Fruit fly (Drosophila melanogaster) whole organism, prepupa: ENCODE data around the gene CG10353.

Experiments
- Blimp-1 ChIP-seq: fragments of 200-800 bp; sonication (Bioruptor generic); optimal IDR thresholded peaks from 3 replicates; lab custom pipeline; 2017; ENCODE audit warnings: missing biosample characterization, missing genetic modification characterization, mild to moderate bottlenecking, moderate library complexity, missing genetic modification reagents
- CG10631 ChIP-seq: fragments of 200-800 bp; sonication (Bioruptor generic); optimal IDR thresholded peaks from 2 replicates; lab custom pipeline; 2016; ENCODE audit warnings: missing biosample characterization, missing genetic modification characterization
- CG10669 ChIP-seq: fragments of 200-800 bp; sonication (Bioruptor generic); optimal IDR thresholded peaks from 3 replicates; lab custom pipeline; 2018; ENCODE audit warnings: missing biosample characterization, mild to moderate bottlenecking, missing genetic modification characterization, moderate library complexity
- CG11294 ChIP-seq: fragments of 200-800 bp; sonication (Bioruptor generic); IDR thresholded peaks from 2 replicates; pipeline ENCODE4 v1.3.6; 2022; ENCODE audit warnings: missing biosample characterization, missing genetic modification characterization
- CG11762 ChIP-seq: fragments of 200-800 bp; sonication (Bioruptor generic); optimal IDR thresholded peaks from 3 replicates; lab custom pipeline; 2016; ENCODE audit warnings: missing biosample characterization, missing genetic modification characterization; ENCODE audit not compliant: insufficient read depth
- CG11902 ChIP-seq: fragments of 200-800 bp; sonication (Bioruptor generic); optimal IDR thresholded peaks from 3 replicates; lab custom pipeline; 2016; ENCODE audit warnings: missing biosample characterization, missing genetic modification characterization
- CG15336 ChIP-seq: fragments of 200-800 bp; sonication (Bioruptor generic); IDR thresholded peaks from 2 replicates; pipeline ENCODE4 v1.3.6; 2022; ENCODE audit warnings: missing biosample characterization, missing genetic modification characterization
- CG1621 ChIP-seq: fragments of 200-800 bp; sonication (Bioruptor generic); optimal IDR thresholded peaks from 3 replicates; lab custom pipeline; 2018; ENCODE audit warnings: missing biosample characterization, mild to moderate bottlenecking, missing genetic modification characterization
- CG16779 ChIP-seq: fragments of 200-800 bp; sonication (Bioruptor generic); optimal IDR thresholded peaks from 3 replicates; lab custom pipeline; 2017; ENCODE audit warnings: missing biosample characterization, mild to moderate bottlenecking, missing genetic modification characterization
- CG3032 ChIP-seq: fragments of 200-800 bp; optimal IDR thresholded peaks from 2 replicates; lab custom pipeline; 2019; ENCODE audit warnings: missing biosample characterization, mild to moderate bottlenecking, missing genetic modification characterization, moderate library complexity
- CG31627 ChIP-seq: fragments of 200-800 bp; sonication (Bioruptor generic); optimal IDR thresholded peaks from 3 replicates; lab custom pipeline; 2016; ENCODE audit warnings: missing biosample characterization, missing genetic modification characterization
- CG32006 ChIP-seq: fragments of 200-800 bp; sonication (Bioruptor generic); optimal IDR thresholded peaks from 3 replicates; lab custom pipeline; 2017; ENCODE audit warnings: missing biosample characterization, mild to moderate bottlenecking, missing genetic modification characterization
- CG3919 ChIP-seq: fragments of 200-800 bp; sonication (Bioruptor generic); optimal IDR thresholded peaks from 3 replicates; lab custom pipeline; 2016; ENCODE audit warnings: missing biosample characterization, missing genetic modification characterization
- CG6163 ChIP-seq: fragments of 200-800 bp; sonication (Bioruptor generic); IDR thresholded peaks from 3 replicates; pipeline ENCODE4 v1.3.6; 2022; ENCODE audit warnings: missing biosample characterization, missing genetic modification characterization
- CG6276 ChIP-seq: fragments of 200-800 bp; sonication (Bioruptor generic); optimal IDR thresholded peaks from 2 replicates; lab custom pipeline; 2017; ENCODE audit warnings: missing biosample characterization, mild to moderate bottlenecking, missing genetic modification characterization
- CG6792 ChIP-seq: fragments of 200-800 bp; sonication (Bioruptor generic); optimal IDR thresholded peaks from 3 replicates; lab custom pipeline; 2016; ENCODE audit warnings: missing biosample characterization, missing genetic modification characterization
- CG6808 ChIP-seq: fragments of 200-800 bp; sonication (Bioruptor generic); optimal IDR thresholded peaks from 3 replicates; lab custom pipeline; 2017; ENCODE audit warnings: missing biosample characterization, missing genetic modification characterization, mild to moderate bottlenecking, moderate library complexity, missing genetic modification reagents
- CG6854 ChIP-seq: fragments of 200-800 bp; sonication (Bioruptor generic); optimal IDR thresholded peaks from 2 replicates; lab custom pipeline; 2017; ENCODE audit warnings: missing biosample characterization, mild to moderate bottlenecking, missing genetic modification characterization
- CG7368 ChIP-seq: fragments of 200-800 bp; sonication (Bioruptor generic); optimal IDR thresholded peaks from 3 replicates; lab custom pipeline; 2016; ENCODE audit warnings: missing biosample characterization, missing genetic modification characterization
- CG8319 ChIP-seq: fragments of 200-800 bp; sonication (Bioruptor generic); optimal IDR thresholded peaks from 3 replicates; lab custom pipeline; 2016; ENCODE audit warnings: missing biosample characterization, missing genetic modification characterization
- CG8632 ChIP-seq: fragments of 200-800 bp; sonication (Bioruptor generic); optimal IDR thresholded peaks from 3 replicates; lab custom pipeline; 2016; ENCODE audit warnings: missing biosample characterization, missing genetic modification characterization
- CG9139 ChIP-seq: fragments of 200-800 bp; sonication (Bioruptor generic); optimal IDR thresholded peaks from 3 replicates; lab custom pipeline; 2017; ENCODE audit warnings: missing biosample characterization, mild to moderate bottlenecking, missing genetic modification characterization
- Eip75B ChIP-seq: fragments of 200-800 bp; sonication (Bioruptor generic); optimal IDR thresholded peaks from 3 replicates; lab custom pipeline; 2016; ENCODE audit warnings: missing biosample characterization, missing genetic modification characterization
- Eip78C ChIP-seq: fragments of 200-800 bp; sonication (Bioruptor generic); peaks from one replicate; lab custom pipeline; 2016; ENCODE audit warnings: missing biosample characterization, missing genetic modification characterization
- Eip93F ChIP-seq: fragments of 200-800 bp; sonication (Bioruptor generic); optimal IDR thresholded peaks from 2 replicates; lab custom pipeline; 2016; ENCODE audit warnings: missing biosample characterization, mild to moderate bottlenecking, missing genetic modification characterization
- Ets96B ChIP-seq: fragments of 200-800 bp; optimal IDR thresholded peaks from 2 replicates; lab custom pipeline; 2019; ENCODE audit warnings: missing biosample characterization, mild to moderate bottlenecking, missing genetic modification characterization, moderate library complexity
- Gug ChIP-seq: fragments of 200-800 bp; sonication (Bioruptor generic); IDR thresholded peaks from 2 replicates; pipeline ENCODE4 v1.3.6; 2022; ENCODE audit warnings: missing biosample characterization, missing genetic modification characterization
- Hr38 ChIP-seq: sonication (Bioruptor generic); optimal IDR thresholded peaks from 2 replicates; lab custom pipeline; 2016; ENCODE audit warnings: missing biosample characterization, missing genetic modification characterization
- Hr39 ChIP-seq: fragments of 200-800 bp; sonication (Bioruptor generic); optimal IDR thresholded peaks from 2 replicates; lab custom pipeline; 2016; ENCODE audit warnings: missing biosample characterization, missing genetic modification characterization
- Hr4 ChIP-seq: fragments of 200-800 bp; sonication (Bioruptor generic); optimal IDR thresholded peaks from 3 replicates; lab custom pipeline; 2016; ENCODE audit warnings: missing biosample characterization, missing genetic modification characterization
- Lpt ChIP-seq: fragments of 200-800 bp; sonication (Bioruptor generic); optimal IDR thresholded peaks from 3 replicates; lab custom pipeline; 2016; ENCODE audit warnings: missing biosample characterization, missing genetic modification characterization
- Met ChIP-seq: fragments of 200-800 bp; sonication (Bioruptor generic); optimal IDR thresholded peaks from 3 replicates; lab custom pipeline; 2016; ENCODE audit warnings: missing biosample characterization, missing genetic modification characterization
- OdsH ChIP-seq: fragments of 200-800 bp; sonication (Bioruptor generic); optimal IDR thresholded peaks from 3 replicates; lab custom pipeline; 2016; ENCODE audit warnings: missing biosample characterization, missing genetic modification characterization
- Smox ChIP-seq: fragments of 200-800 bp; sonication (Bioruptor generic); optimal IDR thresholded peaks from 3 replicates; lab custom pipeline; 2016; ENCODE audit warnings: missing biosample characterization, missing genetic modification characterization
- Sox102F ChIP-seq: fragments of 200-800 bp; sonication (Bioruptor generic); optimal IDR thresholded peaks from 2 replicates; lab custom pipeline; 2016; ENCODE audit warnings: missing biosample characterization, mild to moderate bottlenecking, missing genetic modification characterization
- Sox14 ChIP-seq: fragments of 200-800 bp; sonication (Bioruptor generic); optimal IDR thresholded peaks from 3 replicates; lab custom pipeline; 2016; ENCODE audit warnings: missing biosample characterization, missing genetic modification characterization
- achi ChIP-seq: fragments of 200-800 bp; sonication (Bioruptor generic); optimal IDR thresholded peaks from 3 replicates; lab custom pipeline; 2016; ENCODE audit warnings: missing biosample characterization, missing genetic modification characterization
- acj6 ChIP-seq: fragments of 200-800 bp; sonication (Bioruptor generic); optimal IDR thresholded peaks from 3 replicates; lab custom pipeline; 2016; ENCODE audit warnings: missing biosample characterization, missing genetic modification characterization
- cyc ChIP-seq: fragments of 200-800 bp; sonication (Bioruptor generic); optimal IDR thresholded peaks from 3 replicates; lab custom pipeline; 2016; ENCODE audit warnings: missing biosample characterization, missing genetic modification characterization
- dac ChIP-seq: fragments of 200-800 bp; sonication (Bioruptor generic); optimal IDR thresholded peaks from 2 replicates; lab custom pipeline; 2017; ENCODE audit warnings: missing biosample characterization, mild to moderate bottlenecking, missing genetic modification characterization
- eg ChIP-seq: fragments of 200-800 bp; sonication (Bioruptor generic); IDR thresholded peaks from 3 replicates; pipeline ENCODE4 v1.3.6; 2022; ENCODE audit warnings: missing biosample characterization, missing genetic modification characterization
- esn ChIP-seq: fragments of 200-800 bp; sonication (Bioruptor generic); optimal IDR thresholded peaks from 2 replicates; lab custom pipeline; 2016; ENCODE audit warnings: missing biosample characterization, mild to moderate bottlenecking, missing genetic modification characterization, moderate library complexity
- fd59A ChIP-seq: fragments of 200-800 bp; sonication (Bioruptor generic); optimal IDR thresholded peaks from 2 replicates; lab custom pipeline; 2017; ENCODE audit warnings: missing biosample characterization, mild to moderate bottlenecking, missing genetic modification characterization, missing genetic modification reagents
- fd85E ChIP-seq: fragments of 200-800 bp; sonication (Bioruptor generic); optimal IDR thresholded peaks from 3 replicates; lab custom pipeline; 2016; ENCODE audit warnings: missing biosample characterization, missing genetic modification characterization
- fkh ChIP-seq: fragments of 200-800 bp; sonication (Bioruptor generic); optimal IDR thresholded peaks from 3 replicates; lab custom pipeline; 2017; ENCODE audit warnings: missing biosample characterization, mild to moderate bottlenecking, missing genetic modification characterization, moderate library complexity
- net ChIP-seq: fragments of 200-800 bp; sonication (Bioruptor generic); optimal IDR thresholded peaks from 3 replicates; lab custom pipeline; 2016; ENCODE audit warnings: missing biosample characterization, missing genetic modification characterization
- pdm3 ChIP-seq: fragments of 200-800 bp; sonication (Bioruptor generic); optimal IDR thresholded peaks from 3 replicates; lab custom pipeline; 2016; ENCODE audit warnings: missing biosample characterization, missing genetic modification characterization
- salr ChIP-seq, 2 experiments: fragments of 200-800 bp; sonication (Bioruptor generic); optimal IDR thresholded peaks; 3 replicates each; lab custom pipeline; 2016 to 2018; ENCODE audit warnings: missing biosample characterization in 2 of 2, missing genetic modification characterization in 2 of 2, mild to moderate bottlenecking in 1 of 2
- spab ChIP-seq: fragments of 200-800 bp; sonication (Bioruptor generic); optimal IDR thresholded peaks from 2 replicates; lab custom pipeline; 2017; ENCODE audit warnings: missing biosample characterization, mild to moderate bottlenecking, missing genetic modification characterization, missing genetic modification reagents
- ss ChIP-seq, 2 experiments: fragments of 200-800 bp; sonication (Bioruptor generic); optimal IDR thresholded peaks; 2 replicates in 1 of 2; 3 replicates in 1 of 2; lab custom pipeline; 2017 to 2018; ENCODE audit warnings: mild to moderate bottlenecking in 2 of 2, missing biosample characterization in 2 of 2, missing genetic modification characterization in 2 of 2, moderate library complexity in 1 of 2
- topi ChIP-seq: fragments of 200-800 bp; sonication (Bioruptor generic); optimal IDR thresholded peaks from 3 replicates; lab custom pipeline; 2016; ENCODE audit warnings: missing biosample characterization, missing genetic modification characterization
- vri ChIP-seq: fragments of 200-800 bp; sonication (Bioruptor generic); optimal IDR thresholded peaks from 3 replicates; lab custom pipeline; 2016; ENCODE audit warnings: missing biosample characterization, mild to moderate bottlenecking, missing genetic modification characterization

Gene CG10353

DNA sequence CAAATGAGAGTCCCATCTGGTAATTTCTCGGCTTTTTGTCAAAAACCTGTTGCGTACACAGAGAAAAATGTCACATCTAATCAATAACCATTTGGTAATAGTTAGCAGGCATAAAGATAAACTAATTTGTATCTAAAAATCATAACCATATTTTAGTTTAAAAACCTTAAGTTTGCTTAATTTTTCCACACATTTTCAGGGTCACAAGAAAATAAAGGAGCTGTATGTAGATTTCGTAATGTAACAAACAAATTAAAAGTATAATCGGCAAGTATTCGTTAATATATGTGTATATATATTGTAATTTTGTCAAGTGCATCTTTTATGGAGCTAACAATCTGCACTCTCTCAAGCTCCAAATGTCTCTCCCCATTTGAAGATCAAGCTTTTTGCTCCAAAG lies 34.0 kb upstream of the CG10353 start:
- TF ChIP-seq Eip93F (GFP tag; lab: Kevin White, UChicago) (no peak), esn (peak; percentile 87), CG3919 (GFP tag; lab: Kevin White, UChicago) (peak; percentile 79), CG8632 (GFP tag; lab: Kevin White, UChicago) (peak; percentile 78), CG10669 (GFP tag; lab: Kevin White, UChicago) (peak; percentile 55), Gug (GFP tag; lab: Robert Waterston, UW) (peak; percentile 76), Blimp-1 (GFP tag; lab: Kevin White, UChicago) (peak; percentile 61), fd59A (GFP tag; lab: Kevin White, UChicago) (peak; percentile 28), Hr4 (GFP tag; lab: Kevin White, UChicago) (peak; percentile 83), Hr39 (peak; percentile 75), CG1621 (tag; lab: Kevin White, UChicago) (peak; percentile 36), CG8319 (GFP tag; lab: Kevin White, UChicago) (peak; percentile 50), dac (GFP tag; lab: Kevin White, UChicago) (peak; percentile 69), topi (GFP tag; lab: Kevin White, UChicago) (peak; percentile 86), CG6808 (GFP tag; lab: Kevin White, UChicago) (peak; percentile 33), CG9139 (GFP tag; lab: Kevin White, UChicago) (no peak), Sox14 (GFP tag; lab: Kevin White, UChicago) (peak; percentile 84), cyc (GFP tag; lab: Kevin White, UChicago) (peak; percentile 76), salr (GFP tag; optimal IDR thresholded peaks at IDR 0.05; lab: Kevin White, UChicago) (peak in 1 of 2 experiments; percentile 69), Lpt (peak; percentile 81), Ets96B (tag; lab: Kevin White, UChicago) (peak; percentile 64), eg (GFP tag; lab: Robert Waterston, UW) (peak; percentile 84), Met (GFP tag; lab: Kevin White, UChicago) (peak; percentile 88), CG6276 (GFP tag; lab: Kevin White, UChicago) (peak; percentile 92), CG6854 (GFP tag; lab: Kevin White, UChicago) (peak; percentile 73), spab (peak; percentile 30), Sox102F (GFP tag; lab: Kevin White, UChicago) (peak; percentile 73), ss (GFP tag; optimal IDR thresholded peaks at IDR 0.05; lab: Kevin White, UChicago) (peak; percentile 36 to 42), net (GFP tag; lab: Kevin White, UChicago) (peak; percentile 77), CG6163 (GFP tag; lab: Robert Waterston, UW) (peak; percentile 81), fkh (peak; percentile 24), CG10631 (GFP tag; lab: Kevin White, UChicago) (peak; percentile 78), OdsH (GFP tag; lab: Kevin White, UChicago) (peak; percentile 84), CG11294 (GFP tag; lab: Robert Waterston, UW) (peak; percentile 75), Eip75B (GFP tag; lab: Kevin White, UChicago) (peak; percentile 67), fd85E (GFP tag; lab: Kevin White, UChicago) (no peak), CG15336 (peak; percentile 95), CG3032 (tag; lab: Kevin White, UChicago) (peak; percentile 70), Hr38 (GFP tag; lab: Kevin White, UChicago) (no peak), Eip78C (GFP tag; lab: Kevin White, UChicago) (peak; percentile 97), achi (GFP tag; lab: Kevin White, UChicago) (peak; percentile 80), CG6792 (GFP tag; lab: Kevin White, UChicago) (peak; percentile 77), acj6 (GFP tag; lab: Kevin White, UChicago) (peak; percentile 83), CG11902 (peak; percentile 30), pdm3 (peak; percentile 79), Smox (peak; percentile 82), vri (GFP tag; lab: Kevin White, UChicago) (peak; percentile 63), CG11762 (peak; percentile 76), CG7368 (GFP tag; lab: Kevin White, UChicago) (peak; percentile 53), CG31627 (GFP tag; lab: Kevin White, UChicago) (peak; percentile 79), CG32006 (GFP tag; lab: Kevin White, UChicago) (peak; percentile 92), CG16779 (tag; lab: Kevin White, UChicago) (peak; percentile 79)
